Worm (Caenorhabditis elegans) whole organism, L3 larva: Measurements from ENCODE around the gene T14B4.5.

Experiments
- R02D3.7 ChIP-seq: fragments of 150-350 bp; optimal IDR thresholded peaks from 2 replicates; lab custom pipeline; 2014; ENCODE audit warnings: missing biosample characterization, missing genetic modification characterization
- ZK546.5 ChIP-seq: sonication (generic microtip); optimal IDR thresholded peaks from 2 replicates; lab custom pipeline; 2017; ENCODE audit warnings: missing biosample characterization, missing genetic modification characterization
- ceh-82 ChIP-seq: fragments of 150-350 bp; optimal IDR thresholded peaks from 2 replicates; lab custom pipeline; 2014; ENCODE audit warnings: missing biosample characterization, missing genetic modification characterization
- ceh-9 ChIP-seq: sonication (generic microtip); optimal IDR thresholded peaks from 2 replicates; lab custom pipeline; 2018; ENCODE audit warnings: missing biosample characterization, missing genetic modification characterization
- egl-27 ChIP-seq: sonication (generic microtip); optimal IDR thresholded peaks from 4 replicates; lab custom pipeline; 2017; ENCODE audit warnings: missing biosample characterization, missing genetic modification reagents, missing genetic modification characterization
- egl-5 ChIP-seq: fragments of 150-350 bp; optimal IDR thresholded peaks from 2 replicates; lab custom pipeline; 2017; ENCODE audit warnings: missing biosample characterization, missing genetic modification reagents, missing genetic modification characterization, inconsistent platforms
- elt-1 ChIP-seq: fragments of 150-350 bp; optimal IDR thresholded peaks from 2 replicates; lab custom pipeline; 2014; ENCODE audit warnings: missing biosample characterization, missing genetic modification characterization
- elt-2 ChIP-seq: sonication (generic microtip); optimal IDR thresholded peaks from 2 replicates; lab custom pipeline; 2016; ENCODE audit warnings: missing genetic modification reagents, mild to moderate bottlenecking, missing genetic modification characterization, missing compliant biosample characterization
- elt-3 ChIP-seq, 3 experiments: fragments of 150-350 bp in 1 of 3; sonication (generic microtip) in 2 of 3; optimal IDR thresholded peaks; 2 replicates in 2 of 3; 4 replicates in 1 of 3; lab custom pipeline; 2014 to 2017; ENCODE audit warnings: missing biosample characterization in 3 of 3, missing genetic modification characterization in 3 of 3
- fkh-10 ChIP-seq: sonication (generic microtip); optimal IDR thresholded peaks from 2 replicates; lab custom pipeline; 2017; ENCODE audit warnings: missing biosample characterization, missing genetic modification reagents, missing genetic modification characterization
- fos-1 ChIP-seq: fragments of 150-350 bp; optimal IDR thresholded peaks from 2 replicates; lab custom pipeline; 2014; ENCODE audit warnings: missing biosample characterization, missing genetic modification characterization
- lin-15B ChIP-seq: fragments of 150-350 bp; optimal IDR thresholded peaks from 2 replicates; lab custom pipeline; 2014; ENCODE audit warnings: missing biosample characterization, missing genetic modification characterization
- lin-39 ChIP-seq: fragments of 150-350 bp; optimal IDR thresholded peaks from 2 replicates; lab custom pipeline; 2018; ENCODE audit warnings: missing biosample characterization, missing genetic modification reagents, missing genetic modification characterization
- lsy-12 ChIP-seq: sonication (generic microtip); optimal IDR thresholded peaks from 2 replicates; lab custom pipeline; 2016; ENCODE audit warnings: mild to moderate bottlenecking, missing genetic modification characterization, missing compliant biosample characterization
- mml-1 ChIP-seq: fragments of 150-350 bp; sonication (generic microtip); optimal IDR thresholded peaks from 3 replicates; lab custom pipeline; 2014; ENCODE audit warnings: missing biosample characterization, missing genetic modification characterization
- nfya-1 ChIP-seq: sonication (generic microtip); optimal IDR thresholded peaks from 2 replicates; lab custom pipeline; 2017; ENCODE audit warnings: missing genetic modification characterization, mild to moderate bottlenecking, missing compliant biosample characterization, antibody characterized with exemption, moderate library complexity; ENCODE audit not compliant: insufficient read depth
- nhr-11 ChIP-seq: fragments of 150-350 bp; optimal IDR thresholded peaks from 2 replicates; lab custom pipeline; 2014; ENCODE audit warnings: missing biosample characterization, missing genetic modification characterization
- nhr-12 ChIP-seq: fragments of 150-350 bp; optimal IDR thresholded peaks from 2 replicates; lab custom pipeline; 2014; ENCODE audit warnings: missing biosample characterization, missing genetic modification characterization
- nhr-23 ChIP-seq: fragments of 150-350 bp; optimal IDR thresholded peaks from 2 replicates; lab custom pipeline; 2014; ENCODE audit warnings: missing biosample characterization, missing genetic modification reagents, missing genetic modification characterization
- nhr-25 ChIP-seq: sonication (generic microtip); optimal IDR thresholded peaks from 2 replicates; lab custom pipeline; 2017; ENCODE audit warnings: missing biosample characterization, missing genetic modification characterization
- nhr-28 ChIP-seq: fragments of 150-350 bp; optimal IDR thresholded peaks from 2 replicates; lab custom pipeline; 2014; ENCODE audit warnings: missing biosample characterization, missing genetic modification characterization
- nhr-43 ChIP-seq: sonication (generic microtip); optimal IDR thresholded peaks from 2 replicates; lab custom pipeline; 2016; ENCODE audit warnings: mild to moderate bottlenecking, missing genetic modification characterization, missing compliant biosample characterization; ENCODE audit not compliant: poor library complexity, severe bottlenecking
- nhr-67 ChIP-seq: fragments of 150-350 bp; optimal IDR thresholded peaks from 2 replicates; lab custom pipeline; 2014; ENCODE audit warnings: missing biosample characterization, missing genetic modification characterization
- pha-4 ChIP-seq: fragments of 150-350 bp; optimal IDR thresholded peaks from 2 replicates; lab custom pipeline; 2014; ENCODE audit warnings: missing biosample characterization, missing genetic modification reagents, missing genetic modification characterization
- pqm-1 ChIP-seq: fragments of 150-350 bp; optimal IDR thresholded peaks from 2 replicates; lab custom pipeline; 2017; ENCODE audit warnings: missing biosample characterization, missing genetic modification characterization, inconsistent platforms
- skn-1 ChIP-seq: fragments of 150-350 bp; optimal IDR thresholded peaks from 2 replicates; lab custom pipeline; 2014; ENCODE audit warnings: missing biosample characterization, missing genetic modification characterization
- snpc-4 ChIP-seq: fragments of 150-350 bp; optimal IDR thresholded peaks from 2 replicates; lab custom pipeline; 2014; ENCODE audit warnings: missing biosample characterization, missing genetic modification characterization
- tbx-2 ChIP-seq: sonication (generic microtip); optimal IDR thresholded peaks from 2 replicates; lab custom pipeline; 2016; ENCODE audit warnings: mild to moderate bottlenecking, missing genetic modification characterization, missing compliant biosample characterization
- unc-39 ChIP-seq: sonication (generic microtip); optimal IDR thresholded peaks from 4 replicates; lab custom pipeline; 2017; ENCODE audit warnings: missing biosample characterization, missing genetic modification characterization
- unc-62 ChIP-seq: fragments of 150-350 bp; sonication (generic microtip); optimal IDR thresholded peaks from 4 replicates; lab custom pipeline; 2014; ENCODE audit warnings: missing biosample characterization, missing genetic modification reagents, missing genetic modification characterization
- zag-1 ChIP-seq: fragments of 150-350 bp; optimal IDR thresholded peaks from 2 replicates; lab custom pipeline; 2014; ENCODE audit warnings: missing biosample characterization, missing genetic modification characterization
- ztf-4 ChIP-seq: fragments of 150-350 bp; optimal IDR thresholded peaks from 2 replicates; lab custom pipeline; 2014; ENCODE audit warnings: missing biosample characterization, missing genetic modification characterization

Gene T14B4.5

ce11 chrII:6734674-6735073, 18.0 kb downstream of the T14B4.5 start, which contains the start of gene T14B4.3 (continued):
- TF ChIP-seq zag-1 (tag; lab: Kevin White, UChicago): no peak

DNA sequence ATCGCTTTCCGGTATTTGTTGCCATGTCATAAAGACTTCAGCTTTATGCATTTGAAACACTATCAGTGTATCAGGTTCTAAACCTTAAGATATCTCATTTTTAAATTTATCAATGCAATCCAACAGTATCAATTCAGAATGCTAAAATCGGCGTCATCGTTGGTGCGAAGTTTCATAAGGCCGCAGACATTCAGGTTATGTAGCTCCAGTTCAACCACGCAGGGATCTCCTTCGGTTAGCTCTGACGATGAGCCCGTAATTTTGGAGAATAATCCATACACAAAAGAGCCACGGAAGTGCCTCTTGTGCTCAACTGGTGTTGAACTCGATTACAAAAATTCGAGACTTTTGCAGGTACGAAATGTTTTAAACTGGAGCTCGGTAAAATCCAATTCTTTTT, 19.4 kb downstream of the T14B4.5 start, which contains the start of gene mrps-18.C:
Gene mrps-18.C (plus strand): TSS at position 138 of the 400 bp plus-strand sequence.
- TF ChIP-seq pqm-1 (tag; lab: Kevin White, UChicago) (no peak), snpc-4 (no peak), skn-1 (tag; lab: Kevin White, UChicago) (no peak), R02D3.7 (tag; lab: Kevin White, UChicago) (no peak), nhr-67 (tag; lab: Kevin White, UChicago) (no peak), mml-1 (tag; lab: Kevin White, UChicago) (no peak), unc-62 (GFP tag; lab: Kevin White, UChicago) (no peak), zag-1 (tag; lab: Kevin White, UChicago) (no peak), ztf-4 (tag; lab: Kevin White, UChicago) (no peak), elt-3 (tag; optimal IDR thresholded peaks at IDR 0.05; lab: Kevin White, UChicago) (no peak), lin-39 (no peak), unc-39 (tag; lab: Kevin White, UChicago) (no peak), nhr-12 (tag; lab: Kevin White, UChicago) (no peak), lsy-12 (no peak), fkh-10 (GFP tag; lab: Kevin White, UChicago) (no peak), fos-1 (tag; lab: Kevin White, UChicago) (no peak)

DNA sequence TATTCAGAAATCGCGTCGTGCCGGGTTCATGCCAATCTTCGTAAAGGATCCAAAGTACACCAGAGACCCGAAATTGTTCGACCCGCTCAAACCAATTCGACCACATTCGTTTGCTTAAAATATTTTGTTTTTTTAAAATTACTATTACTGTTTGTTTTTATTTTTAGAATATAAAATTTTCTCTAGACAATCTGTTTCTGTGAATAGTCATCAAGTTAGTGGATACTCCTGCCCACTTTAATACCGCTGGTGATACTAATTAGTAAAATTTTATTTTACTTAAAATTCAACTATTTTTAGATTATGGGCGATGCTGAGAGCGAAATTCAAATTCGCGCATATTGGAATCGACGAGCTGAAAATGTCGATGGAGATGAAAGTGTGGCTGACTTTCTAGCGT, 19.9 kb downstream of the T14B4.5 start, which contains the start of gene T14B4.1:
Gene T14B4.1 (plus strand): TSS at position 301 of the 400 bp plus-strand sequence.
- no peak for TF ChIP-seq ztf-4 (tag; lab: Kevin White, UChicago)
- no peak for TF ChIP-seq ceh-9 (tag; lab: Kevin White, UChicago)
- TF ChIP-seq nhr-12 (tag; lab: Kevin White, UChicago): no peak
- TF ChIP-seq egl-27 (tag; lab: Kevin White, UChicago): no peak
- no peak for TF ChIP-seq ceh-82 (tag; lab: Kevin White, UChicago)

- peak; percentile 65 for TF ChIP-seq nfya-1 (tag; lab: Kevin White, UChicago)
- peak; percentile 80 for TF ChIP-seq pha-4
- peak; percentile 37 for TF ChIP-seq elt-2 (tag; lab: Kevin White, UChicago)
- peak; percentile 49 for TF ChIP-seq pqm-1 (tag; lab: Kevin White, UChicago)
- TF ChIP-seq tbx-2 (tag; lab: Kevin White, UChicago): no peak
- TF ChIP-seq egl-5 (tag; lab: Kevin White, UChicago): peak; percentile 61
- peak; percentile 12 for TF ChIP-seq R02D3.7 (tag; lab: Kevin White, UChicago)
- peak; percentile 40 for TF ChIP-seq nhr-25 (tag; lab: Kevin White, UChicago)
- no peak for TF ChIP-seq fkh-10 (GFP tag; lab: Kevin White, UChicago)
- TF ChIP-seq nhr-23 (tag; lab: Kevin White, UChicago): peak; percentile 50
- TF ChIP-seq lin-15B: peak; percentile 83
- no peak for TF ChIP-seq nhr-11 (tag; lab: Kevin White, UChicago)
- TF ChIP-seq nhr-43 (tag; lab: Kevin White, UChicago): peak; percentile 54
Observed at ce11 chrII:6741428-6741827, 24.8 kb downstream of the T14B4.5 start, which contains the start of gene exos-8. exos-8 (plus strand) TSS chrII:6741691.

DNA sequence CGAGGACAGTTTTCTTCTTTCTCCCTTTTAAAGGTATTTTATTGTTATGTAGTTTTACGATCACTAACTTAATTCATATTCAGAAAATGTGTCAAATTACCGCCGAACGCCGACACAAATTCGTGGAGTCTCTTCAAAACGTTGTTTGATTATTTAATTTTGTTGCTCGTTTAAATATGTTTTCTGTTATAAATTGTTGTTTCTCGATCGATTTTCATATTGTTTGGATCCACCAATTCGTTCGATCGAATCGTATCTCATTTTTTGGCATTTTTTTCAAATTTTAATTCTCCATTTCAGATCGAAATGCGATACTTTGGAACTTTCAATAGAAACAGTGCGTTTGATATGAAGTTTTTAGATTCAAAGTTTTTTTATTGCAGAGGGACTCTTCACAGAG, 26.0 kb downstream of the T14B4.5 start, which contains the start of gene F41G3.6:
Gene F41G3.6 (plus strand): TSS at position 301 of the 400 bp plus-strand sequence.
- TF ChIP-seq nhr-25 (tag; lab: Kevin White, UChicago) (no peak), nhr-43 (tag; lab: Kevin White, UChicago) (no peak), zag-1 (tag; lab: Kevin White, UChicago) (no peak), ZK546.5 (tag; lab: Kevin White, UChicago) (no peak), unc-62 (GFP tag; lab: Kevin White, UChicago) (no peak), ztf-4 (tag; lab: Kevin White, UChicago) (no peak), elt-1 (tag; lab: Kevin White, UChicago) (no peak), fkh-10 (GFP tag; lab: Kevin White, UChicago) (no peak), nhr-28 (tag; lab: Kevin White, UChicago) (no peak), fos-1 (tag; lab: Kevin White, UChicago) (no peak), skn-1 (tag; lab: Kevin White, UChicago) (no peak)
